Worm (Caenorhabditis elegans) whole organism, mixed stage, embryonic: ENCODE measurements around the gene nemt-1.

Experiments used
- ces-1 ChIP-seq: fragments of 150-350 bp; optimal IDR thresholded peaks from 2 replicates; lab custom pipeline; 2014; ENCODE audit warnings: missing biosample characterization, missing genetic modification reagents, missing genetic modification characterization
- elt-1 ChIP-seq: sonication (generic microtip); optimal IDR thresholded peaks from 2 replicates; lab custom pipeline; 2017; ENCODE audit warnings: missing genetic modification characterization, mild to moderate bottlenecking, missing compliant biosample characterization, antibody characterized with exemption, moderate library complexity, borderline replicate concordance; ENCODE audit not compliant: insufficient read depth
- elt-3 ChIP-seq: fragments of 150-350 bp; optimal IDR thresholded peaks from 2 replicates; lab custom pipeline; 2014; ENCODE audit warnings: missing biosample characterization, missing genetic modification characterization
- hlh-1 ChIP-seq: fragments of 150-350 bp; optimal IDR thresholded peaks from 2 replicates; lab custom pipeline; 2014; ENCODE audit warnings: missing biosample characterization, missing genetic modification reagents, missing genetic modification characterization
- lin-13 ChIP-seq: fragments of 150-350 bp; optimal IDR thresholded peaks from 2 replicates; lab custom pipeline; 2014; ENCODE audit warnings: missing biosample characterization, missing genetic modification characterization
- nhr-12 ChIP-seq: fragments of 150-350 bp; optimal IDR thresholded peaks from 2 replicates; lab custom pipeline; 2014; ENCODE audit warnings: missing biosample characterization, missing genetic modification characterization
- nhr-237 ChIP-seq: fragments of 150-350 bp; optimal IDR thresholded peaks from 2 replicates; lab custom pipeline; 2014; ENCODE audit warnings: missing biosample characterization, missing genetic modification characterization
- nhr-76 ChIP-seq: sonication (generic microtip); optimal IDR thresholded peaks from 2 replicates; lab custom pipeline; 2017; ENCODE audit warnings: missing biosample characterization, missing genetic modification characterization
- pha-4 ChIP-seq: fragments of 150-350 bp; optimal IDR thresholded peaks from 2 replicates; lab custom pipeline; 2018; ENCODE audit warnings: missing biosample characterization, missing genetic modification reagents, missing genetic modification characterization
- sem-2 ChIP-seq: fragments of 200-800 bp; sonication (Bioruptor generic); optimal IDR thresholded peaks from 2 replicates; lab custom pipeline; 2018; ENCODE audit warnings: mild to moderate bottlenecking, missing genetic modification characterization, missing compliant biosample characterization
- unc-62 ChIP-seq: fragments of 150-350 bp; optimal IDR thresholded peaks from 2 replicates; lab custom pipeline; 2014; ENCODE audit warnings: missing biosample characterization, missing genetic modification reagents, missing genetic modification characterization

DNA sequence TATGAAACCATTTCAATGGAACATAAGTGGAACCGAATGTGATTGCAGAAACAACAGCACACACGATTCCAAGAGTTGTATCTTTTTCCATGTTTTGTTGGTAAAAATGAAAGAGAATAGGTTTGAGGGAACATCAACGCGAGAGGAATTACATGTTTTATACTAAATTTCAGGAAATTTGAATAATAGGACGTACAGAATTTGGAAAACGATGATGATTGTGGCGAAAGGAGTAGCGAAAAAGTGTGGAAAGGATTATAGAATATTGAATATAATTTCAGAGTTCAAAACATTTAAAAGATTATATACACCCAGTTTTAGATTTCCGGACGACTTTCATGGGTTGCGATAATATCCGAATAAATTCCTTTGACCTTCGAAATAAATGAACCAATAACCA lies 10.3 kb downstream of the nemt-1 start, which contains the start of gene F49C12.6:
- TF ChIP-seq nhr-76 (no peak), unc-62 (GFP tag; lab: Kevin White, UChicago) (no peak), pha-4 (tag; lab: Kevin White, UChicago) (no peak), nhr-12 (no peak), ces-1 (no peak), hlh-1 (tag; lab: Kevin White, UChicago) (no peak), nhr-237 (tag; lab: Kevin White, UChicago) (no peak), elt-3 (tag; lab: Kevin White, UChicago) (no peak), sem-2 (no peak), lin-13 (tag; lab: Kevin White, UChicago) (no peak), elt-1 (tag; lab: Kevin White, UChicago) (no peak)
